Worm (Caenorhabditis elegans): ENCODE data around the gene wee-1.3.

- no peak for TF ChIP-seq nfya-1 (tag; optimal IDR thresholded peaks at IDR 0.05)
- no peak for TF ChIP-seq ets-4 (tag; optimal IDR thresholded peaks at IDR 0.05)
Observed at ce11 chrII:9752278-9752677, 36.0 kb upstream of the wee-1.3 start.
